Worm (Caenorhabditis elegans): Measurements from ENCODE around the gene T05A1.5.

- no peak for TF ChIP-seq ref-1 (GFP tag; conservative IDR thresholded peaks at IDR 0.05)
- no peak for TF ChIP-seq cog-1 (tag; optimal IDR thresholded peaks at IDR 0.05)
- no peak for TF ChIP-seq tab-1 (GFP tag; IDR thresholded peaks at IDR 0.05)
- no peak for TF ChIP-seq klf-2 (GFP tag; conservative IDR thresholded peaks at IDR 0.05)
These were observed 46.3 kb downstream of the T05A1.5 start, which contains the start of gene pei-1 for ce11 chrIV:9592413-9592812.
